Worm (Caenorhabditis elegans): ENCODE results near the gene jmjd-3.1.

jmjd-3.1 gene

DNA sequence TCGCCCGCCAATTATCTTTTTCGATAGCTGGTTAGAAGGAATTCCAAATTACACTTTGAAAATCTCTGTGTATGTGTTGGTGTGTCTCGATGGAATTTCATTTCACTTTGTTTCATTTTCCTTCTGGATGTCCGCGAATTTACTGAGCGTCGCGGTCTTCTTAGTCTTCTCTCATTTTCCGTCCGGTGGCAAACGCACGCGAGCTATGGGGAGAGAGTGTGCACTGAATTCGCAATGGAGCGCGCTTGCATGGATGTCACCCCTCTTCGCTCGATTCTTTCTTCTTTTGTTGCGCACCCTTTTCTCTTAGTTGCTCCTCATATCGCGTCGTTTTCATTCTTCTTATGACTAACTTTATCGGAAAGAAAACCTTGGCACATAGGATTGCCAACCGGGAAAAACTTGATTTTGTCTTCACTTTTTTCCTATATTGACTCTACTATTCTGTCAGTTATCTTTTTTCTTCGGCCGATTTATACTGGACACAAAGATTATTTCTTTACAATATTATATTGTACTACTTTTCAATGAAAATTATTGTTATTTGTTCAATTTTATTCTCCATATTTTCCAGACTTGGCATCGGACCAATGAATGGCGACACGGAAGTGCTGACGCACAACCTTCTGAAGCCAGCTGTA is 19.0 kb upstream of the jmjd-3.1 start, which contains the start of gene dhhc-14 (continued):
- TF ChIP-seq tbx-2 (tag; optimal IDR thresholded peaks at IDR 0.05) = peak; percentile 32
- no peak for TF ChIP-seq ztf-11 (tag; optimal IDR thresholded peaks at IDR 0.05)
- TF ChIP-seq efl-1 (optimal IDR thresholded peaks at IDR 0.05) = peak in 1 of 2 experiments; percentile 28
- peak in 1 of 2 experiments; percentile 21 for TF ChIP-seq efl-1 (GFP tag; optimal IDR thresholded peaks at IDR 0.05 in 1 of 2)
- peak in 2 of 3 experiments; percentile 7 to 47 for TF ChIP-seq dpl-1 (GFP tag; optimal IDR thresholded peaks at IDR 0.05)
- no peak for TF ChIP-seq ceh-88 (GFP tag; IDR thresholded peaks at IDR 0.05)
- TF ChIP-seq isw-1 (GFP tag; IDR thresholded peaks at IDR 0.05) = peak; percentile 28
- TF ChIP-seq elt-2 (tag; optimal IDR thresholded peaks at IDR 0.05) = no peak

DNA sequence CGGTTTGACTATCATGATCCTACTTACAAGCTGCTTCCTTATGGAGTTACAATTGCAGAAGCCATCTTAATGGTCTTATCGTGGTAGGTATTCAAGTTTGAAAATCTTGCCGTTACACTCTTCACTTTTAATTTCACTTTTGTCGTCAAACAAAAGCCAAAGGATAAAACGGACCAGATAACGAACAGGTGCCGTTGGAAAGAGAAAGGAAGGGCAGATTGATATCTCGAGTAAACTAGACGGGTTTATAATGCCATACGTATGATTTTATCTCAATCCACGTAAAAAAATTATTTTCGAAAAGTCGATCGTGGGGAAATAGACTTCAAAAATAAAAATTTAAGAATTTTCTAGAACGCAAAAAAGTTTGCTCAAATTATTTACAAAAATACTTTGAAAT is 16.8 kb upstream of the jmjd-3.1 start:
- TF ChIP-seq blmp-1 (tag; optimal IDR thresholded peaks at IDR 0.05) (peak; percentile 76), dsc-1 (tag; optimal IDR thresholded peaks at IDR 0.05) (no peak)

DNA sequence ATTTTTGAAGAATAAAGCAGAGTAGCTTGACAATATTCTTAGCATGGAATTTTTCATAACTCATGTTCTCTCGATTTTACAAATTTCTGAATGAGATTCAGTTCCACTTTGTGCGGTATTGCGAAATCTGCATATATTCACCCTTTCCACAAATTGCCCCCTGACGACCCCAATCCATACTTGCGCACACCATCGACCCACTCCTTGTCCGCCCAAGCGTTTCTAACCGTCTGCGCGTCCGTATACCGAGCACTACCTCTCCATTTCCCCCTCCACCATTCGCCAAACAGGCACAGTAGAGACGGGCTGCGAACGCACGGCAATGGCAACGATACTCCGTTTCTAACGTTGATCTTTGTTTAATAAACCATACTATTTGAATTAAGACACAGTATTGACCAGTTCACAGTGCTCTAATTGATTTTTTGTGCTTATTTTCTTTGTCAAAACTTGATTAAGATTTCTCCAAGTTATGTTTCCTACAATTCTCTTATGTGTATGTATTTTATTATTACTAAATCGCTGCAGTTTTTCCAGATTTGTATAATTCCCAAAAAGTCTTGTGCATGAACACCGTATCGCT is 14.1 kb upstream of the jmjd-3.1 start, which contains the start of gene utx-1:
utx-1 (plus strand) TSS at position 533 of the 583 bp plus-strand sequence.
- peak; percentile 26 for TF ChIP-seq fkh-8 (tag; optimal IDR thresholded peaks at IDR 0.05)
- TF ChIP-seq egl-27 (tag; optimal IDR thresholded peaks at IDR 0.05) = no peak
- TF ChIP-seq nhr-90 (tag; optimal IDR thresholded peaks at IDR 0.05; ENCODE audit: poor library complexity) = peak; percentile 28
- TF ChIP-seq jun-1 (tag; optimal IDR thresholded peaks at IDR 0.05) = no peak
- peak in 1 of 2 experiments; percentile 12 for TF ChIP-seq mdl-1 (tag; optimal IDR thresholded peaks at IDR 0.05)
- TF ChIP-seq nhr-71 (tag; optimal IDR thresholded peaks at IDR 0.05) = peak; percentile 26
- TF ChIP-seq nhr-47 (tag; optimal IDR thresholded peaks at IDR 0.05) = peak; percentile 28
- TF ChIP-seq blmp-1 (tag; optimal IDR thresholded peaks at IDR 0.05) = peak; percentile 4
- peak; percentile 86 for TF ChIP-seq zip-4 (GFP tag; optimal IDR thresholded peaks at IDR 0.05)
- TF ChIP-seq efl-3 (GFP tag; optimal IDR thresholded peaks at IDR 0.05) = no peak
- TF ChIP-seq mep-1 (tag; optimal IDR thresholded peaks at IDR 0.05) = peak; percentile 21
- peak; percentile 3 for TF ChIP-seq fkh-10 (GFP tag; optimal IDR thresholded peaks at IDR 0.05)
- TF ChIP-seq ama-1 (optimal IDR thresholded peaks at IDR 0.05) = no peak
- peak in 1 of 3 experiments; percentile 9 for TF ChIP-seq ceh-82 (tag; optimal IDR thresholded peaks at IDR 0.05)
- TF ChIP-seq mef-2 (tag; optimal IDR thresholded peaks at IDR 0.05) = no peak
- peak; percentile 59 for TF ChIP-seq lin-14 (GFP tag; optimal IDR thresholded peaks at IDR 0.05)
- TF ChIP-seq ztf-11 (tag; optimal IDR thresholded peaks at IDR 0.05) = peak in 1 of 2 experiments; percentile 37
- TF ChIP-seq irx-1 (tag; optimal IDR thresholded peaks at IDR 0.05) = no peak
- no peak for TF ChIP-seq ceh-88 (GFP tag; IDR thresholded peaks at IDR 0.05)
- no peak for TF ChIP-seq fkh-4 (tag; optimal IDR thresholded peaks at IDR 0.05; ENCODE audit: borderline replicate concordance)
- TF ChIP-seq lin-35 (GFP tag; optimal IDR thresholded peaks at IDR 0.05) = peak; percentile 15 to 48
- TF ChIP-seq nhr-237 (tag; optimal IDR thresholded peaks at IDR 0.05) = no peak
- TF ChIP-seq unc-98 (GFP tag; IDR thresholded peaks at IDR 0.05) = no peak
- TF ChIP-seq unc-30 (tag; optimal IDR thresholded peaks at IDR 0.05) = no peak
- TF ChIP-seq lin-13 (GFP tag; optimal IDR thresholded peaks at IDR 0.05) = no peak
- peak; percentile 13 for TF ChIP-seq unc-86 (tag; optimal IDR thresholded peaks at IDR 0.05)
- TF ChIP-seq egl-13 (tag; optimal IDR thresholded peaks at IDR 0.05) = no peak
- peak; percentile 55 for TF ChIP-seq nhr-85 (tag)
- TF ChIP-seq nhr-20 (tag; optimal IDR thresholded peaks at IDR 0.05) = peak; percentile 31
- TF ChIP-seq snu-23 (GFP tag; optimal IDR thresholded peaks at IDR 0.05) = peak; percentile 31
- TF ChIP-seq lsy-2 (tag; optimal IDR thresholded peaks at IDR 0.05) = peak in 1 of 2 experiments; percentile 29
- peak; percentile 12 for TF ChIP-seq skn-1 (tag; optimal IDR thresholded peaks at IDR 0.05)
- TF ChIP-seq mab-9 (GFP tag; IDR thresholded peaks at IDR 0.05) = 0 out of 2 replicates have a peak, but pooled peaks have one; percentile 21
- peak; percentile 26 for TF ChIP-seq dsc-1 (tag; optimal IDR thresholded peaks at IDR 0.05)
- no peak for TF ChIP-seq nhr-28 (tag; optimal IDR thresholded peaks at IDR 0.05)
- TF ChIP-seq nhr-19 (GFP tag; conservative IDR thresholded peaks at IDR 0.05) = peak; percentile 23; the same call in 1 of the 2 replicates
- no peak for TF ChIP-seq hlh-4 (tag; optimal IDR thresholded peaks at IDR 0.05)
- no peak for TF ChIP-seq elt-2 (tag; optimal IDR thresholded peaks at IDR 0.05)
- no peak for TF ChIP-seq elt-3 (tag; optimal IDR thresholded peaks at IDR 0.05)
- peak in 1 of 2 experiments; percentile 24 for TF ChIP-seq efl-1 (optimal IDR thresholded peaks at IDR 0.05)
- no peak for TF ChIP-seq efl-1 (GFP tag; optimal IDR thresholded peaks at IDR 0.05 in 1 of 2)
- peak; percentile 30 for TF ChIP-seq swsn-7 (tag; optimal IDR thresholded peaks at IDR 0.05)
- peak; percentile 33 for TF ChIP-seq rnt-1 (tag; optimal IDR thresholded peaks at IDR 0.05)
